Fruit fly (Drosophila melanogaster) whole organism, prepupa: ENCODE data around the gene mth.

Experiments used
- Blimp-1 ChIP-seq: fragments of 200-800 bp; sonication (Bioruptor generic); optimal IDR thresholded peaks from 3 replicates; lab custom pipeline; 2017; ENCODE audit warnings: missing biosample characterization, missing genetic modification characterization, mild to moderate bottlenecking, moderate library complexity, missing genetic modification reagents
- CG10631 ChIP-seq: fragments of 200-800 bp; sonication (Bioruptor generic); optimal IDR thresholded peaks from 2 replicates; lab custom pipeline; 2016; ENCODE audit warnings: missing biosample characterization, missing genetic modification characterization
- CG10669 ChIP-seq: fragments of 200-800 bp; sonication (Bioruptor generic); optimal IDR thresholded peaks from 3 replicates; lab custom pipeline; 2018; ENCODE audit warnings: missing biosample characterization, mild to moderate bottlenecking, missing genetic modification characterization, moderate library complexity
- CG11902 ChIP-seq: fragments of 200-800 bp; sonication (Bioruptor generic); optimal IDR thresholded peaks from 3 replicates; lab custom pipeline; 2016; ENCODE audit warnings: missing biosample characterization, missing genetic modification characterization
- CG31627 ChIP-seq: fragments of 200-800 bp; sonication (Bioruptor generic); optimal IDR thresholded peaks from 3 replicates; lab custom pipeline; 2016; ENCODE audit warnings: missing biosample characterization, missing genetic modification characterization
- CG32006 ChIP-seq: fragments of 200-800 bp; sonication (Bioruptor generic); optimal IDR thresholded peaks from 3 replicates; lab custom pipeline; 2017; ENCODE audit warnings: missing biosample characterization, mild to moderate bottlenecking, missing genetic modification characterization
- CG34406 ChIP-seq: fragments of 200-800 bp; sonication (Bioruptor generic); optimal IDR thresholded peaks from 3 replicates; lab custom pipeline; 2016; ENCODE audit warnings: missing biosample characterization, missing genetic modification characterization
- CG3919 ChIP-seq: fragments of 200-800 bp; sonication (Bioruptor generic); optimal IDR thresholded peaks from 3 replicates; lab custom pipeline; 2016; ENCODE audit warnings: missing biosample characterization, missing genetic modification characterization
- CG6163 ChIP-seq: fragments of 200-800 bp; sonication (Bioruptor generic); IDR thresholded peaks from 3 replicates; pipeline ENCODE4 v1.3.6; 2022; ENCODE audit warnings: missing biosample characterization, missing genetic modification characterization
- CG6792 ChIP-seq: fragments of 200-800 bp; sonication (Bioruptor generic); optimal IDR thresholded peaks from 3 replicates; lab custom pipeline; 2016; ENCODE audit warnings: missing biosample characterization, missing genetic modification characterization
- CG6808 ChIP-seq: fragments of 200-800 bp; sonication (Bioruptor generic); optimal IDR thresholded peaks from 3 replicates; lab custom pipeline; 2017; ENCODE audit warnings: missing biosample characterization, missing genetic modification characterization, mild to moderate bottlenecking, moderate library complexity, missing genetic modification reagents
- CG8319 ChIP-seq: fragments of 200-800 bp; sonication (Bioruptor generic); optimal IDR thresholded peaks from 3 replicates; lab custom pipeline; 2016; ENCODE audit warnings: missing biosample characterization, missing genetic modification characterization
- CG8632 ChIP-seq: fragments of 200-800 bp; sonication (Bioruptor generic); optimal IDR thresholded peaks from 3 replicates; lab custom pipeline; 2016; ENCODE audit warnings: missing biosample characterization, missing genetic modification characterization
- Eip75B ChIP-seq: fragments of 200-800 bp; sonication (Bioruptor generic); optimal IDR thresholded peaks from 3 replicates; lab custom pipeline; 2016; ENCODE audit warnings: missing biosample characterization, missing genetic modification characterization
- Eip78C ChIP-seq: fragments of 200-800 bp; sonication (Bioruptor generic); peaks from one replicate; lab custom pipeline; 2016; ENCODE audit warnings: missing biosample characterization, missing genetic modification characterization
- Eip93F ChIP-seq: fragments of 200-800 bp; sonication (Bioruptor generic); optimal IDR thresholded peaks from 2 replicates; lab custom pipeline; 2016; ENCODE audit warnings: missing biosample characterization, mild to moderate bottlenecking, missing genetic modification characterization
- Ets21C ChIP-seq: fragments of 200-800 bp; sonication (Bioruptor generic); optimal IDR thresholded peaks from 3 replicates; lab custom pipeline; 2016; ENCODE audit warnings: missing biosample characterization, missing genetic modification characterization
- Ets96B ChIP-seq: fragments of 200-800 bp; optimal IDR thresholded peaks from 2 replicates; lab custom pipeline; 2019; ENCODE audit warnings: missing biosample characterization, mild to moderate bottlenecking, missing genetic modification characterization, moderate library complexity
- Gug ChIP-seq: fragments of 200-800 bp; sonication (Bioruptor generic); IDR thresholded peaks from 2 replicates; pipeline ENCODE4 v1.3.6; 2022; ENCODE audit warnings: missing biosample characterization, missing genetic modification characterization
- Hr38 ChIP-seq: sonication (Bioruptor generic); optimal IDR thresholded peaks from 2 replicates; lab custom pipeline; 2016; ENCODE audit warnings: missing biosample characterization, missing genetic modification characterization
- Hr4 ChIP-seq: fragments of 200-800 bp; sonication (Bioruptor generic); optimal IDR thresholded peaks from 3 replicates; lab custom pipeline; 2016; ENCODE audit warnings: missing biosample characterization, missing genetic modification characterization
- Lpt ChIP-seq: fragments of 200-800 bp; sonication (Bioruptor generic); optimal IDR thresholded peaks from 3 replicates; lab custom pipeline; 2016; ENCODE audit warnings: missing biosample characterization, missing genetic modification characterization
- Met ChIP-seq: fragments of 200-800 bp; sonication (Bioruptor generic); optimal IDR thresholded peaks from 3 replicates; lab custom pipeline; 2016; ENCODE audit warnings: missing biosample characterization, missing genetic modification characterization
- OdsH ChIP-seq: fragments of 200-800 bp; sonication (Bioruptor generic); optimal IDR thresholded peaks from 3 replicates; lab custom pipeline; 2016; ENCODE audit warnings: missing biosample characterization, missing genetic modification characterization
- Sox102F ChIP-seq: fragments of 200-800 bp; sonication (Bioruptor generic); optimal IDR thresholded peaks from 2 replicates; lab custom pipeline; 2016; ENCODE audit warnings: missing biosample characterization, mild to moderate bottlenecking, missing genetic modification characterization
- Sox14 ChIP-seq: fragments of 200-800 bp; sonication (Bioruptor generic); optimal IDR thresholded peaks from 3 replicates; lab custom pipeline; 2016; ENCODE audit warnings: missing biosample characterization, missing genetic modification characterization
- Sox15 ChIP-seq: fragments of 200-800 bp; sonication (Bioruptor generic); optimal IDR thresholded peaks from 3 replicates; lab custom pipeline; 2016; ENCODE audit warnings: missing biosample characterization, missing genetic modification characterization
- achi ChIP-seq: fragments of 200-800 bp; sonication (Bioruptor generic); optimal IDR thresholded peaks from 3 replicates; lab custom pipeline; 2016; ENCODE audit warnings: missing biosample characterization, missing genetic modification characterization
- acj6 ChIP-seq: fragments of 200-800 bp; sonication (Bioruptor generic); optimal IDR thresholded peaks from 3 replicates; lab custom pipeline; 2016; ENCODE audit warnings: missing biosample characterization, missing genetic modification characterization
- cyc ChIP-seq: fragments of 200-800 bp; sonication (Bioruptor generic); optimal IDR thresholded peaks from 3 replicates; lab custom pipeline; 2016; ENCODE audit warnings: missing biosample characterization, missing genetic modification characterization
- dac ChIP-seq: fragments of 200-800 bp; sonication (Bioruptor generic); optimal IDR thresholded peaks from 2 replicates; lab custom pipeline; 2017; ENCODE audit warnings: missing biosample characterization, mild to moderate bottlenecking, missing genetic modification characterization
- eg ChIP-seq: fragments of 200-800 bp; sonication (Bioruptor generic); IDR thresholded peaks from 3 replicates; pipeline ENCODE4 v1.3.6; 2022; ENCODE audit warnings: missing biosample characterization, missing genetic modification characterization
- esn ChIP-seq: fragments of 200-800 bp; sonication (Bioruptor generic); optimal IDR thresholded peaks from 2 replicates; lab custom pipeline; 2016; ENCODE audit warnings: missing biosample characterization, mild to moderate bottlenecking, missing genetic modification characterization, moderate library complexity
- fd59A ChIP-seq: fragments of 200-800 bp; sonication (Bioruptor generic); optimal IDR thresholded peaks from 2 replicates; lab custom pipeline; 2017; ENCODE audit warnings: missing biosample characterization, mild to moderate bottlenecking, missing genetic modification characterization, missing genetic modification reagents
- fkh ChIP-seq: fragments of 200-800 bp; sonication (Bioruptor generic); optimal IDR thresholded peaks from 3 replicates; lab custom pipeline; 2017; ENCODE audit warnings: missing biosample characterization, mild to moderate bottlenecking, missing genetic modification characterization, moderate library complexity
- lz ChIP-seq: fragments of 200-800 bp; sonication (Bioruptor generic); optimal IDR thresholded peaks from 3 replicates; lab custom pipeline; 2016; ENCODE audit warnings: missing biosample characterization, missing genetic modification characterization
- pdm3 ChIP-seq: fragments of 200-800 bp; sonication (Bioruptor generic); optimal IDR thresholded peaks from 3 replicates; lab custom pipeline; 2016; ENCODE audit warnings: missing biosample characterization, missing genetic modification characterization
- spab ChIP-seq: fragments of 200-800 bp; sonication (Bioruptor generic); optimal IDR thresholded peaks from 2 replicates; lab custom pipeline; 2017; ENCODE audit warnings: missing biosample characterization, mild to moderate bottlenecking, missing genetic modification characterization, missing genetic modification reagents
- ss ChIP-seq, 2 experiments: fragments of 200-800 bp; sonication (Bioruptor generic); optimal IDR thresholded peaks; 2 replicates in 1 of 2; 3 replicates in 1 of 2; lab custom pipeline; 2017 to 2018; ENCODE audit warnings: mild to moderate bottlenecking in 2 of 2, missing biosample characterization in 2 of 2, missing genetic modification characterization in 2 of 2, moderate library complexity in 1 of 2
- svp ChIP-seq: fragments of 200-800 bp; sonication (Bioruptor generic); peaks from one replicate; lab custom pipeline; 2016; ENCODE audit warnings: missing biosample characterization, missing genetic modification characterization
- topi ChIP-seq: fragments of 200-800 bp; sonication (Bioruptor generic); optimal IDR thresholded peaks from 3 replicates; lab custom pipeline; 2016; ENCODE audit warnings: missing biosample characterization, missing genetic modification characterization
- vri ChIP-seq: fragments of 200-800 bp; sonication (Bioruptor generic); optimal IDR thresholded peaks from 3 replicates; lab custom pipeline; 2016; ENCODE audit warnings: missing biosample characterization, mild to moderate bottlenecking, missing genetic modification characterization

mth gene

dm6 chr3L:346656-347640, at the start of gene mth (continued):
- TF ChIP-seq Blimp-1 (GFP tag; lab: Kevin White, UChicago) (no peak), Met (peak; percentile 44), OdsH (GFP tag; lab: Kevin White, UChicago) (peak; percentile 25), vri (GFP tag; lab: Kevin White, UChicago) (peak; percentile 29), fd59A (no peak), Hr38 (GFP tag; lab: Kevin White, UChicago) (no peak), Lpt (GFP tag; lab: Kevin White, UChicago) (no peak), CG10631 (GFP tag; lab: Kevin White, UChicago) (peak; percentile 49), CG8632 (no peak), spab (GFP tag; lab: Kevin White, UChicago) (no peak), CG6163 (peak; percentile 33; the same call in 2 of the 3 replicates)

DNA sequence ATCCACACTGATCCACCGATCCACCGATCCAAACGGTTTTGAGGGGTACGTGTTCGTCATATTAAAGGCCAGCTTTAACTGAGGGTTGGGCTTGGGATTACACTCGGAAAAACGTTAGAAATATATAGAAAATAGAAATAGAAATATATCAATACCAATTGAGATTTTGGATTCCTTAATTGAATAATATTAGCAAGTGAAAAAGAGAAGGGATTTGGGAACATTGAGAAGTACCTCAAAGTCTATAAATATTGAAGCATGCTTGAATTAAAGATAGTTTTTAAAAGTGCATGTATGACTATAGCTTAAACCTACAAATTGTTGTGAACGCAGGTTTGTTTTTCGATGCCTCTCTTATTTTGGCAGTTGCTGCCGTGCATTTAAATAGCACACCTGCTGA, 48.4 kb upstream of the mth start:
- TF ChIP-seq eg (GFP tag; lab: Robert Waterston, UW) (no peak), CG8319 (GFP tag; lab: Kevin White, UChicago) (no peak), lz (GFP tag; lab: Kevin White, UChicago) (no peak), achi (GFP tag; lab: Kevin White, UChicago) (no peak), CG10631 (GFP tag; lab: Kevin White, UChicago) (no peak)

dm6 chr3L:392622-393159, 45.9 kb upstream of the mth start, which contains the start of gene trh:
trh (minus strand) TSS chr3L:392633.
- no peak for TF ChIP-seq Hr4 (GFP tag; lab: Kevin White, UChicago)
- peak; percentile 9 for TF ChIP-seq Sox102F (GFP tag; lab: Kevin White, UChicago)
- TF ChIP-seq acj6: no peak
- TF ChIP-seq Eip78C (GFP tag; lab: Kevin White, UChicago): peak; percentile 18

DNA sequence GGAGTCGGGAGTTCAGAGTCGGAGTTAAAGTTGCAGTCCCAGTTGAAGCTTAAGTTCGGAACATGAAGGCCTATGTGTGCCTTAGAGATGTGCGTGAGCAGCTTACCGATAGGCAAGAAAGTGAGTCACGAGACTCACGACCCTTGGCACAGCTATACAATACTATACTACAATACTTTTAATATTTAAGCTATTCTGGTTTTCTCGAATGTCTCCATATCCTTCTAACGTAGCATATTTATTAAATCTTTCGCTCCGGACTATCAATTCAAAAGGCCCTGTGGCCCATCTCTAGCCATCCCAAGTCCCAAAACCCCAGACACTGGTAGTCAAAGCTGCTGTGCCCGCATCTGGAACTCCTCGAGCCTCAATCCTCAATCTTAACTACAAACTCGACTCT, 43.4 kb upstream of the mth start:
- TF ChIP-seq Ets96B (tag; lab: Kevin White, UChicago) (no peak), cyc (GFP tag; lab: Kevin White, UChicago) (no peak), OdsH (GFP tag; lab: Kevin White, UChicago) (no peak), lz (GFP tag; lab: Kevin White, UChicago) (no peak), svp (GFP tag; lab: Kevin White, UChicago) (peak; percentile 66), CG10669 (no peak), Sox14 (GFP tag; lab: Kevin White, UChicago) (no peak), CG32006 (no peak), Gug (no peak), CG6792 (GFP tag; lab: Kevin White, UChicago) (no peak), CG3919 (GFP tag; lab: Kevin White, UChicago) (no peak), Ets21C (GFP tag; lab: Kevin White, UChicago) (no peak), pdm3 (no peak), Sox15 (GFP tag; lab: Kevin White, UChicago) (no peak), Eip75B (no peak), CG34406 (GFP tag; lab: Kevin White, UChicago) (no peak), fkh (no peak), esn (GFP tag; lab: Kevin White, UChicago) (peak; percentile 2), Hr4 (GFP tag; lab: Kevin White, UChicago) (no peak), topi (GFP tag; lab: Kevin White, UChicago) (peak; percentile 27), CG31627 (GFP tag; lab: Kevin White, UChicago) (no peak), fd59A (no peak), dac (GFP tag; lab: Kevin White, UChicago) (no peak), CG6808 (GFP tag; lab: Kevin White, UChicago) (peak; percentile 18), vri (GFP tag; lab: Kevin White, UChicago) (no peak), achi (GFP tag; lab: Kevin White, UChicago) (no peak), Blimp-1 (GFP tag; lab: Kevin White, UChicago) (no peak), Eip78C (GFP tag; lab: Kevin White, UChicago) (peak; percentile 64), Sox102F (GFP tag; lab: Kevin White, UChicago) (no peak), CG6163 (no peak), CG10631 (GFP tag; lab: Kevin White, UChicago) (no peak), CG11902 (GFP tag; lab: Kevin White, UChicago) (no peak), Hr38 (GFP tag; lab: Kevin White, UChicago) (no peak), Eip93F (GFP tag; lab: Kevin White, UChicago) (no peak), ss (GFP tag; optimal IDR thresholded peaks at IDR 0.05; lab: Kevin White, UChicago) (peak in 1 of 2 experiments; percentile 8)
